Fruit fly (Drosophila melanogaster): ENCODE data around the gene CG5194.

The CG5194 gene

DNA sequence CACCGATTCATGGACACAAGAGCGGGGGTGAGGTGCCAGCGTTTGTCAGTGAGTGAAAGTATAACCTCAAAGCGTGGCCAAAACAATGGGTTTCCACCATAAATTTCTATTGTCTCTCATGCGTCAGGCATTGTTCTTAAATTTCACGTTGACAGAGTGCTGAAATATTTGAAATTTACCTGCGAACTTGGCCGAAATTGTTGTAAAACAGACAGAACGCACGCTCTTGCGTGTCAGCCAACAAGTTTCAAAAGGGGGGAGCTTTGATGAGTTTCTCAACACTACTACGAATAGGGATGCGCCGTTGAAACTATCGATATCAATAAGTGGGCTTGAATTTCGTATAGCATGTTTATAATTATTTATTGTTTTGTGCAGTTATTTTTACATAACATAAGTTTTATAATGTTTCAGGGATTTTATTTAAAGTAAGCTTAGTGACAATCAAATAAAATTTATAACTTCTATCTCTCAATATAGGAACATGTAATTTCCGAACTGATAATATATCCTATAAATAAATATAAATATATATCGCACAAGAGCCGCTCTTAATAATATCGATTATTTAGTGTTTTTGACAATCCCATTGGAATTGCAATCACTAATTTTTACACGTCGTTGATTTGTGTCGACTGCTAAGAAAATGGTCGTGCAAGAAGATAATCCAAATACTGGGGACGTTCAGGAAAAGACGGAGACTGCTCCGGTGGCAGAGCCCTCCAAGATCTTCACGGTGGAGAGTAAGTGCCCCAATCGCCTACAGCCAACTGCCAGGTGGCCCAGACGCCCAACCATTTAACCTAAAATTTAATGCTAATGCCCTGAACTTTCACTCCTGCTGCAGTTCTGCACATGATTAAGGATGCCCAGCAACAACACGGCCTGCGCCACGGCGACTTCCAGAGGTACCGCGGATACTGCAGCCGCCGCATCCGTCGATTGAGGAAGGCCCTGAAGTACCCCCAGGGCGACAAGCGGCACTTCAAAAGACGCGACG is 34.9 kb downstream of the CG5194 start, which contains the start of the genes pix and Srp68:
pix (minus strand) TSS at position 288 of the 1,000 bp plus-strand sequence.
Srp68 (plus strand) TSS at position 569 of the 1,000 bp plus-strand sequence.
- TF ChIP-seq fkh (GFP tag; optimal IDR thresholded peaks at IDR 0.05) (no peak), eg (GFP tag; IDR thresholded peaks at IDR 0.05) (no peak), CG9139 (GFP tag; optimal IDR thresholded peaks at IDR 0.05) (no peak), spab (GFP tag; optimal IDR thresholded peaks at IDR 0.05) (no peak), CG6808 (GFP tag; optimal IDR thresholded peaks at IDR 0.05) (no peak), CG1621 (tag; optimal IDR thresholded peaks at IDR 0.05) (no peak), Sox14 (GFP tag; optimal IDR thresholded peaks at IDR 0.05) (peak; percentile 66), Eip78C (GFP tag) (no peak), CG32006 (GFP tag; optimal IDR thresholded peaks at IDR 0.05) (no peak), Ets96B (tag; optimal IDR thresholded peaks at IDR 0.05) (peak; percentile 62), CG11762 (GFP tag; optimal IDR thresholded peaks at IDR 0.05; ENCODE audit: insufficient read depth) (no peak), CG6854 (GFP tag; optimal IDR thresholded peaks at IDR 0.05) (peak; percentile 18), CG8632 (GFP tag; optimal IDR thresholded peaks at IDR 0.05) (no peak), CG7368 (GFP tag; optimal IDR thresholded peaks at IDR 0.05) (no peak), lz (GFP tag; optimal IDR thresholded peaks at IDR 0.05) (peak; percentile 78), achi (GFP tag; optimal IDR thresholded peaks at IDR 0.05) (peak; percentile 66), Lpt (GFP tag; optimal IDR thresholded peaks at IDR 0.05) (no peak), CG34406 (GFP tag; optimal IDR thresholded peaks at IDR 0.05) (peak; percentile 5), Met (GFP tag; optimal IDR thresholded peaks at IDR 0.05) (no peak), Eip75B (GFP tag; optimal IDR thresholded peaks at IDR 0.05) (no peak), CG3032 (tag; optimal IDR thresholded peaks at IDR 0.05) (peak; percentile 69), acj6 (GFP tag; optimal IDR thresholded peaks at IDR 0.05) (no peak), Sox15 (GFP tag; optimal IDR thresholded peaks at IDR 0.05) (peak; percentile 59), dac (GFP tag; optimal IDR thresholded peaks at IDR 0.05) (no peak), Ets21C (GFP tag; optimal IDR thresholded peaks at IDR 0.05) (no peak), fd85E (GFP tag; optimal IDR thresholded peaks at IDR 0.05) (no peak), Eip93F (GFP tag; optimal IDR thresholded peaks at IDR 0.05) (no peak), Hr39 (GFP tag; optimal IDR thresholded peaks at IDR 0.05) (peak; percentile 15), CG10669 (GFP tag; optimal IDR thresholded peaks at IDR 0.05) (no peak), CG11902 (GFP tag; optimal IDR thresholded peaks at IDR 0.05) (peak; percentile 48), CG4318 (GFP tag; optimal IDR thresholded peaks at IDR 0.05) (no peak), cyc (GFP tag; optimal IDR thresholded peaks at IDR 0.05) (peak; percentile 53), Smox (GFP tag; optimal IDR thresholded peaks at IDR 0.05) (no peak), fd59A (GFP tag; optimal IDR thresholded peaks at IDR 0.05) (peak; percentile 23), CG6276 (GFP tag; optimal IDR thresholded peaks at IDR 0.05) (no peak), svp (GFP tag) (peak; percentile 90), net (GFP tag; optimal IDR thresholded peaks at IDR 0.05) (peak; percentile 12), CG11294 (GFP tag; IDR thresholded peaks at IDR 0.05) (no peak), CG3919 (GFP tag; optimal IDR thresholded peaks at IDR 0.05) (no peak), salr (GFP tag; optimal IDR thresholded peaks at IDR 0.05) (no peak), CG8319 (GFP tag; optimal IDR thresholded peaks at IDR 0.05) (no peak), CG10631 (GFP tag; optimal IDR thresholded peaks at IDR 0.05) (peak; percentile 47), CG31627 (GFP tag; optimal IDR thresholded peaks at IDR 0.05) (peak; percentile 70), CG6792 (GFP tag; optimal IDR thresholded peaks at IDR 0.05) (no peak), dsx (GFP tag; optimal IDR thresholded peaks at IDR 0.05; ENCODE audit: poor library complexity, severe bottlenecking) (no peak), Gug (GFP tag; IDR thresholded peaks at IDR 0.05) (0 out of 2 replicates have a peak, but pooled peaks have one; percentile 21), CG8119 (GFP tag; IDR thresholded peaks at IDR 0.05) (no peak), Sox102F (GFP tag; optimal IDR thresholded peaks at IDR 0.05) (no peak), pdm3 (GFP tag; optimal IDR thresholded peaks at IDR 0.05) (no peak), Hr4 (GFP tag; optimal IDR thresholded peaks at IDR 0.05) (no peak)

All from whole organism, prepupa.